Worm (Caenorhabditis elegans): Measurements from ENCODE around the gene mom-1.

Gene mom-1

DNA sequence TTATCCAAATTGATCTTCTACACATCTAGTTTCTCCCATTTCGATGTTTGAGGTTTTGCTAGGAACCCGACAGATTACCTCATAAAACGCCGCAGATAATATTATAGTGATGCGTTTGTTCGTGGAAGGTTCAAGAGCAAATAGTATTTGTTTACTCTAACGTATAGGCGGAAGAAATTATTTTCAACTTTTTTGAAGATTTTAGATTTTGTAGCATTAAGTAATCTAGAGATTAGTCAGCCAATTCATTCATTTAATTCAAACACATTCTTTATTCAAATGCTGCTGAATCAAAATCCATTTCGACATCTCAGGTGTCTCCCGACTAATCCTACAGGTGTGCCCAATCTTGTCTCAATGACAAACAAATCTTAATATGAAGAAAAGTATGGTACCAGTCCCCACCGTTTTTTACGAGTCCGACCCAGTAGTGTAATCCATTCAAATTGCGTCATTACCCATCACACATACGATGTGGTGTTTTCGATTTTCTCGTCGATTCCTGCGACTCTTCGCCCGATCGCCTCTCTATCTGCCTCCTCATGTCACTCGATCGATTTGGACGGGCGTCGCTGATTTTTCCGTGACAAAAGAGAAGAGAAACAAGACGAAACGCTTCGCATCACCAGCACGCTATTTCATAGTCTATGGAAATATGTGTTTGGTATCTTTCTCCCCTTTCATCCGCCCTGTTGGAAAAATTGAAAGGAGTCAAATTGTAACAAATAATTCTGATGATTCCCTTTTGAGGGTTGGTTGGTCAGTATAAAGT lies 38.8 kb upstream of the mom-1 start (continued):
- TF ChIP-seq daf-12 (tag; optimal IDR thresholded peaks at IDR 0.05) (no peak), ztf-11 (tag; optimal IDR thresholded peaks at IDR 0.05) (no peak), mdl-1 (tag; optimal IDR thresholded peaks at IDR 0.05) (peak; percentile 30), nhr-237 (tag; optimal IDR thresholded peaks at IDR 0.05) (no peak), nhr-12 (tag; optimal IDR thresholded peaks at IDR 0.05) (no peak), egl-27 (tag; optimal IDR thresholded peaks at IDR 0.05) (no peak), lin-39 (tag; optimal IDR thresholded peaks at IDR 0.05) (no peak), lsy-12 (tag; optimal IDR thresholded peaks at IDR 0.05) (no peak)

DNA sequence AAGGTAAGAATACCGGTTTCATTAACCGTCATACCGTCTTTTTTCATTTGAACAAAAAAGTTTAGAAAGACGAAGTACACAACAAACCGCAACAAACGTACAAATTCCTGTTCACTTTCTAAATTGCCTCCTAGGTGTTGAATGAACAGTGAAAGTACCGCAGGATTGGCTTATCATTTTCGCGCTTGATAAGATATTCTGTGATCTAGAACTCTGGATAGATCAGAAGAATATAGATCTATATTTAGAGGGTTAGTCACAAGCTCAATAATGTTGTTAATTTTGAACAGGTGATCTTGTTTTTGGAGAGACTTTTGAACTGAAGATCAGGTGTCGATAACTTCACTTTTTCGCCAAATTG lies 38.3 kb upstream of the mom-1 start:
- no peak for TF ChIP-seq nhr-12 (tag; optimal IDR thresholded peaks at IDR 0.05)
- no peak for TF ChIP-seq unc-39 (tag; optimal IDR thresholded peaks at IDR 0.05)
- TF ChIP-seq elt-2 (tag; optimal IDR thresholded peaks at IDR 0.05), result no peak
- TF ChIP-seq nhr-43 (tag; optimal IDR thresholded peaks at IDR 0.05; ENCODE audit: poor library complexity, severe bottlenecking), result peak; percentile 17
- no peak for TF ChIP-seq lsy-12 (tag; optimal IDR thresholded peaks at IDR 0.05)
- no peak for TF ChIP-seq R02D3.7 (tag; optimal IDR thresholded peaks at IDR 0.05)
- no peak for TF ChIP-seq skn-1 (tag; optimal IDR thresholded peaks at IDR 0.05)
- no peak for TF ChIP-seq aly-2 (tag; optimal IDR thresholded peaks at IDR 0.05)
- TF ChIP-seq nhr-25 (tag; optimal IDR thresholded peaks at IDR 0.05), result no peak
- no peak for TF ChIP-seq ceh-9 (tag; optimal IDR thresholded peaks at IDR 0.05)
- TF ChIP-seq elt-3 (tag; optimal IDR thresholded peaks at IDR 0.05), result peak in 1 of 3 experiments; percentile 38
- no peak for TF ChIP-seq nhr-77 (tag; optimal IDR thresholded peaks at IDR 0.05)
- TF ChIP-seq lin-15B (tag; optimal IDR thresholded peaks at IDR 0.05), result no peak
- TF ChIP-seq pqm-1 (tag; optimal IDR thresholded peaks at IDR 0.05), result no peak

DNA sequence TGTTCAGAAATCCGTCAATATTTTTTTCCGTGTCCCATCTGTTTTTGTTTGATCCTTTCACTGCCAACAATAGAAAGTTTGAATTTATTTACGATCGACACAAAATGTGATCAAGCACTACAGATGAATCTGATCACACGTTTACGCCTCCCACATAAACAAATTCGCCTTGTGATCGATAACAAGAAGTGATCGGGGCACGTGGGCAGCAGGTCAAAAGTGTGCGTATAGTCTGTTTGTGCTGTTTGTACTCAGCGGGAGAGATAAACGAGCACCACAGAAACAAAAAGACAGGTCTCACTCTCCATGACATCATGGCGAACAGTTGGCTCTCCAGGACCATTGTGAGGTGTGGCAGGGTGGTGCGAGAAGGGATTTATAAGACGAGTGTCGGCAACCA lies 37.4 kb upstream of the mom-1 start:
- TF ChIP-seq mml-1 (tag; optimal IDR thresholded peaks at IDR 0.05) (no peak), zag-1 (tag; optimal IDR thresholded peaks at IDR 0.05) (no peak), nhr-43 (tag; optimal IDR thresholded peaks at IDR 0.05; ENCODE audit: poor library complexity, severe bottlenecking) (peak; percentile 91), nhr-76 (tag; optimal IDR thresholded peaks at IDR 0.05) (no peak), ZK546.5 (tag; optimal IDR thresholded peaks at IDR 0.05) (no peak), skn-1 (tag; optimal IDR thresholded peaks at IDR 0.05) (no peak), fkh-10 (GFP tag; optimal IDR thresholded peaks at IDR 0.05) (no peak), ama-1 (optimal IDR thresholded peaks at IDR 0.05) (peak; percentile 92), pqm-1 (tag; optimal IDR thresholded peaks at IDR 0.05) (peak; percentile 91), ceh-28 (tag; optimal IDR thresholded peaks at IDR 0.05) (peak; percentile 57), unc-62 (GFP tag; optimal IDR thresholded peaks at IDR 0.05) (no peak), ceh-16 (tag; optimal IDR thresholded peaks at IDR 0.05) (no peak), egl-5 (tag; optimal IDR thresholded peaks at IDR 0.05) (peak; percentile 72), tbx-2 (tag; optimal IDR thresholded peaks at IDR 0.05) (no peak), jun-1 (tag; optimal IDR thresholded peaks at IDR 0.05) (peak; percentile 92), daf-12 (tag; optimal IDR thresholded peaks at IDR 0.05) (no peak), nhr-28 (tag; optimal IDR thresholded peaks at IDR 0.05) (no peak), lsy-12 (tag; optimal IDR thresholded peaks at IDR 0.05) (peak; percentile 51), nhr-237 (tag; optimal IDR thresholded peaks at IDR 0.05) (no peak), nfya-1 (tag; optimal IDR thresholded peaks at IDR 0.05; ENCODE audit: insufficient read depth) (peak; percentile 67), sea-2 (GFP tag; optimal IDR thresholded peaks at IDR 0.05) (no peak), ceh-9 (tag; optimal IDR thresholded peaks at IDR 0.05) (no peak), fkh-2 (tag; optimal IDR thresholded peaks at IDR 0.05) (peak; percentile 4), nhr-67 (tag; optimal IDR thresholded peaks at IDR 0.05) (no peak), nhr-23 (tag; optimal IDR thresholded peaks at IDR 0.05) (peak; percentile 62), nhr-12 (tag; optimal IDR thresholded peaks at IDR 0.05) (no peak), ceh-82 (tag; optimal IDR thresholded peaks at IDR 0.05) (no peak), egl-27 (tag; optimal IDR thresholded peaks at IDR 0.05) (peak; percentile 37), elt-1 (tag; optimal IDR thresholded peaks at IDR 0.05) (no peak), lin-15B (tag; optimal IDR thresholded peaks at IDR 0.05) (no peak), R02D3.7 (tag; optimal IDR thresholded peaks at IDR 0.05) (no peak), nhr-11 (tag; optimal IDR thresholded peaks at IDR 0.05) (no peak), nhr-77 (tag; optimal IDR thresholded peaks at IDR 0.05) (no peak), mdl-1 (tag; optimal IDR thresholded peaks at IDR 0.05) (peak; percentile 90), eor-1 (tag; optimal IDR thresholded peaks at IDR 0.05) (no peak), ztf-4 (tag; optimal IDR thresholded peaks at IDR 0.05) (no peak), fos-1 (tag; optimal IDR thresholded peaks at IDR 0.05) (no peak), elt-3 (tag; optimal IDR thresholded peaks at IDR 0.05) (no peak), ztf-11 (tag; optimal IDR thresholded peaks at IDR 0.05) (no peak), aly-2 (tag; optimal IDR thresholded peaks at IDR 0.05) (no peak), pha-4 (tag; optimal IDR thresholded peaks at IDR 0.05) (peak; percentile 93), hmg-11 (tag; optimal IDR thresholded peaks at IDR 0.05) (no peak), elt-2 (tag; optimal IDR thresholded peaks at IDR 0.05) (peak; percentile 93), unc-39 (tag; optimal IDR thresholded peaks at IDR 0.05) (no peak), nhr-25 (tag; optimal IDR thresholded peaks at IDR 0.05) (peak; percentile 78), lin-39 (tag; optimal IDR thresholded peaks at IDR 0.05) (peak; percentile 62)
